Fruit fly (Drosophila melanogaster) whole organism, wandering third instar larva: ENCODE results near the gene EMC4.

ENCODE experiments used
- HLH106 ChIP-seq: fragments of 200-800 bp; optimal IDR thresholded peaks from 3 replicates; lab custom pipeline; 2019; ENCODE audit warnings: missing biosample characterization, mild to moderate bottlenecking, missing genetic modification characterization, moderate library complexity
- br ChIP-seq: fragments of 200-800 bp; sonication (Bioruptor generic); optimal IDR thresholded peaks from 2 replicates; lab custom pipeline; 2016; ENCODE audit warnings: missing biosample characterization, missing genetic modification characterization
- h ChIP-seq: fragments of 200-800 bp; sonication (Bioruptor generic); optimal IDR thresholded peaks from 3 replicates; lab custom pipeline; 2016; ENCODE audit warnings: missing biosample characterization, mild to moderate bottlenecking, missing genetic modification characterization

DNA sequence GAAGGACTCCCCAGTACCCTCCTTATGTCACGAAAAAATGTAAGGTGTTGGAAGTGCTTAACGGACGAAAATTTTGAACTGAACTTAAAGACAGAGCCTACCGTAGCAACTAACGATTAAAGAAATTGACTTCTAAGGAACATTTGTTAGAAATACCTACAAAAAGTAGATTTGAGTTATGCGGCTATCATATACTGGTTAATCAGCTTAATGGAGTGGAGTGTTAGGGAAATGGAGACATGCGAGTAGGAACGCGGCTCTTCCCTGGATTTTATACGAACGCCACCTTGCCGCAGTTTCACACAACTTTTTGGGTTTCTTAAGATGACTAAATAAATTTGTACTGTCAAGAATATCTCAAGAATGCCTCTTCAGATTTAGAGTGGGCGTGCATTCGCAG, 14.6 kb downstream of the EMC4 start, which contains the start of gene CG32462:
- no peak for TF ChIP-seq h (GFP tag; lab: Kevin White, UChicago)
- TF ChIP-seq HLH106, result no peak
- no peak for TF ChIP-seq br (GFP tag; lab: Kevin White, UChicago)
